Worm (Caenorhabditis elegans) whole organism, early embryonic: Measurements from ENCODE around the gene Y48E1C.4.

ENCODE experiments used
- aly-1 ChIP-seq: sonication (generic microtip); optimal IDR thresholded peaks from 2 replicates; lab custom pipeline; 2016; ENCODE audit warnings: missing genetic modification characterization, missing compliant biosample characterization
- ama-1 ChIP-seq: fragments of 150-350 bp; optimal IDR thresholded peaks from 2 replicates; lab custom pipeline; 2014
- ceh-13 ChIP-seq: fragments of 200-800 bp; sonication (Bioruptor generic); optimal IDR thresholded peaks from 2 replicates; lab custom pipeline; 2018; ENCODE audit warnings: mild to moderate bottlenecking, missing genetic modification characterization, missing compliant biosample characterization
- ceh-36 ChIP-seq: sonication (generic microtip); optimal IDR thresholded peaks from 2 replicates; lab custom pipeline; 2016; ENCODE audit warnings: missing genetic modification characterization, inconsistent platforms, missing compliant biosample characterization
- ets-7 ChIP-seq: sonication (generic microtip); optimal IDR thresholded peaks from 2 replicates; lab custom pipeline; 2016; ENCODE audit warnings: missing genotype, missing genetic modification characterization, missing compliant biosample characterization
- flt-1 ChIP-seq: fragments of 200-800 bp; sonication (Bioruptor generic); IDR thresholded peaks from 2 replicates; pipeline ENCODE4 v1.3.6; 2022; ENCODE audit warnings: missing genetic modification characterization, missing compliant biosample characterization
- hmbx-1 ChIP-seq: sonication (generic microtip); optimal IDR thresholded peaks from 2 replicates; lab custom pipeline; 2016; ENCODE audit warnings: mild to moderate bottlenecking, missing genetic modification characterization, missing compliant biosample characterization
- hmg-4 ChIP-seq: fragments of 200-800 bp; sonication (Bioruptor generic); optimal IDR thresholded peaks from 2 replicates; lab custom pipeline; 2018; ENCODE audit warnings: mild to moderate bottlenecking, missing genetic modification characterization, missing compliant biosample characterization
- hnd-1 ChIP-seq: sonication (generic microtip); optimal IDR thresholded peaks from 2 replicates; lab custom pipeline; 2016; ENCODE audit warnings: missing genetic modification characterization, missing compliant biosample characterization
- pes-1 ChIP-seq: fragments of 200-800 bp; sonication (Bioruptor generic); IDR thresholded peaks from 2 replicates; pipeline ENCODE4 v1.3.6; 2022; ENCODE audit warnings: missing genetic modification reagents, missing genetic modification characterization, missing compliant biosample characterization
- scrt-1 ChIP-seq: fragments of 200-800 bp; sonication (Bioruptor generic); IDR thresholded peaks from 2 replicates; pipeline ENCODE4 v1.3.6; 2022; ENCODE audit warnings: missing genetic modification characterization, missing compliant biosample characterization
- tbx-11 ChIP-seq: fragments of 200-800 bp; sonication (Bioruptor generic); IDR thresholded peaks from 2 replicates; pipeline ENCODE4 v1.3.6; 2022; ENCODE audit warnings: missing genetic modification characterization, missing compliant biosample characterization
- tra-4 ChIP-seq: sonication (generic microtip); optimal IDR thresholded peaks from 2 replicates; lab custom pipeline; 2017; ENCODE audit warnings: missing genetic modification characterization, missing compliant biosample characterization

- no peak for TF ChIP-seq ceh-36 (tag; lab: Kevin White, UChicago)
- TF ChIP-seq tbx-11 (GFP tag; lab: Robert Waterston, UW), result no peak
- no peak for TF ChIP-seq hnd-1 (tag; lab: Kevin White, UChicago)
- TF ChIP-seq pes-1, result no peak
- no peak for TF ChIP-seq ceh-13
- no peak for TF ChIP-seq ama-1 (lab: Kevin White, UChicago)
- no peak for TF ChIP-seq scrt-1 (GFP tag; lab: Robert Waterston, UW)
- no peak for TF ChIP-seq aly-1 (tag; lab: Kevin White, UChicago)
- TF ChIP-seq hmg-4 (GFP tag; lab: Kevin White, UChicago), result no peak
- no peak for TF ChIP-seq hmbx-1 (tag; lab: Kevin White, UChicago)
- no peak for TF ChIP-seq ets-7
- no peak for TF ChIP-seq flt-1 (GFP tag; lab: Robert Waterston, UW)
- TF ChIP-seq tra-4 (tag; lab: Kevin White, UChicago), result no peak
These were observed 28.8 kb upstream of the Y48E1C.4 start for ce11 chrII:13465381-13465838.
